Worm (Caenorhabditis elegans) whole organism, young adult: ENCODE measurements around the gene ZK105.6.
A peak's percentile ranks its signal among the peaks of the same experiment; 100 is the strongest.

Experiments used
- F52B5.7 ChIP-seq: sonication (generic microtip); optimal IDR thresholded peaks from 2 replicates; lab custom pipeline; 2016; ENCODE audit warnings: mild to moderate bottlenecking, missing genetic modification characterization, missing compliant biosample characterization
- ama-1 ChIP-seq, 3 experiments: fragments of 150-350 bp in 1 of 3; sonication (generic microtip) in 2 of 3; optimal IDR thresholded peaks; 2 replicates each; lab custom pipeline; 2014 to 2018; ENCODE audit warnings: missing biosample characterization in 2 of 3, missing genetic modification characterization in 2 of 3, missing genetic modification reagents in 2 of 3
- aptf-2 ChIP-seq: fragments of 200-800 bp; sonication (Bioruptor generic); conservative IDR thresholded peaks from 2 replicates; pipeline ENCODE4 v1.3.6; 2022; ENCODE audit warnings: missing genetic modification reagents, missing genetic modification characterization, missing compliant biosample characterization
- chd-7 ChIP-seq: sonication (generic microtip); optimal IDR thresholded peaks from 2 replicates; lab custom pipeline; 2016; ENCODE audit warnings: mild to moderate bottlenecking, missing genetic modification characterization, moderate library complexity, missing compliant biosample characterization
- efl-1 ChIP-seq: fragments of 150-350 bp; optimal IDR thresholded peaks from 2 replicates; lab custom pipeline; 2014; ENCODE audit warnings: missing biosample characterization, missing genetic modification reagents, missing genetic modification characterization
- ets-4 ChIP-seq: fragments of 200-800 bp; sonication (Bioruptor generic); optimal IDR thresholded peaks from 2 replicates; lab custom pipeline; 2018; ENCODE audit warnings: mild to moderate bottlenecking, missing genetic modification characterization, missing compliant biosample characterization
- him-1 ChIP-seq: sonication (generic microtip); optimal IDR thresholded peaks from 2 replicates; lab custom pipeline; 2016; ENCODE audit warnings: missing genotype, missing genetic modification reagents, missing genetic modification characterization, missing compliant biosample characterization

- TF ChIP-seq efl-1 (GFP tag; lab: Kevin White, UChicago) (no peak), ama-1 (optimal IDR thresholded peaks at IDR 0.05; lab: Kevin White, UChicago) (no peak), ama-1 (GFP tag; optimal IDR thresholded peaks at IDR 0.05; lab: Kevin White, UChicago) (peak in 1 of 2 experiments; percentile 50), chd-7 (tag; lab: Kevin White, UChicago) (peak; percentile 32), F52B5.7 (tag; lab: Kevin White, UChicago) (no peak), ets-4 (GFP tag; lab: Kevin White, UChicago) (no peak), him-1 (tag; lab: Kevin White, UChicago) (peak; percentile 28), aptf-2 (GFP tag; lab: Robert Waterston, UW) (no peak)
These were observed 6.6 kb upstream of the ZK105.6 start for ce11 chrV:7730488-7730887.
